Fruit fly (Drosophila melanogaster) whole organism: Measurements from ENCODE around the gene Dr.

Experiments
- CG8478 ChIP-seq: fragments of >200 bp; optimal IDR thresholded peaks from 2 replicates; lab custom pipeline; 2018; ENCODE audit warnings: inconsistent platforms
- Dll ChIP-seq: fragments of >200 bp; optimal IDR thresholded peaks from 2 replicates; lab custom pipeline; 2017
- EcR ChIP-seq, 2 experiments: fragments of >200 bp; optimal IDR thresholded peaks; 2 replicates each; lab custom pipeline; 2017; ENCODE audit warnings: missing biosample characterization in 2 of 2, missing genetic modification characterization in 2 of 2, missing genetic modification reagents in 2 of 2
- psq ChIP-seq: fragments of >200 bp; optimal IDR thresholded peaks from 2 replicates; lab custom pipeline; 2017
- usp ChIP-seq: fragments of >200 bp; optimal IDR thresholded peaks from 2 replicates; lab custom pipeline; 2017; ENCODE audit warnings: missing biosample characterization, missing genetic modification characterization, mixed read lengths

DNA sequence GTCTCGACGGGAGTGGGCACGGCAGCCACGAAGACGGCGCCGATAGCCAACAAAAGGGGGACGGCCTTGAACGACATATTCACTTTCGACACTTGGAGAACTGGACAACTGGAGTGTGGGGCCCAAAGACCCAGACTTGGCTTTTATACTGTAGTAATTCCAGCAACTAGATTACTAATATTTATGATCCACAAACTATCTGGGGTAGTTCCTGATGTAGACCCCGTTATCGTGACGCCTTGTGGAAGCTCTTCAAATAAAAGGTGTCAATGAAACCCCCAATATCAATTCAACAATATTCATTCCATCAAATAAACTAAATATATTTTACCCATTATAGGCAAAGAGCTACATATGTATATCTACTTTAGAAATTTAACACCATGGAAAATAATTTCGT lies 34.6 kb downstream of the Dr start, which contains the start of gene CG31041:
- TF ChIP-seq psq: no peak
- no peak for TF ChIP-seq CG8478 (lab: Kevin White, UChicago)
- TF ChIP-seq Dll (lab: Kevin White, UChicago): no peak
- TF ChIP-seq usp (GFP tag; lab: Kevin White, UChicago): no peak
- no peak for TF ChIP-seq EcR (GFP tag; optimal IDR thresholded peaks at IDR 0.05; lab: Kevin White, UChicago)
